In the genomic region with DNA sequence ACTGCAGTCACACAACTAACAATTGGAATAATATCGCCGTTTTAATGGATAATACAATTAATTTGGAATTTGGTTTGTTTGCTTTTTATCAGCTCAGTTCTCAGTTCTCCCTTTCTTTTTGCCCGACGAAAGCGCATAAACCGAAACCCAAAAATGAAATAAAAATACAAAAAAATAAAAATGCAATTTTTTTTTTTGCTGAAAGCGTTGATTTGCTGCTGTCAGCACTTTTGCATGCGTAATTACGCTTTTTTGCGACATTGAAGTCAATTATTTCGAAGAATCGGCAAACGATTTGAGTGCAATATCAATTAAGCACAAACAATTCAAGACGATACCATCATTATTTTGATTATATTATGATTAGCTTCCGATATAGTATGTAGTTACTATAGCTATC, we compare ENCODE assay signal across 2 fruit fly cellular contexts.
TF ChIP-seq lines count a peak whose summit lies in the region.

No protein-coding gene starts in this region.

- no peak for TF ChIP-seq CTCF in whole organism, embryonic (GFP tag; optimal IDR thresholded peaks at IDR 0.05; lab: Kevin White, UChicago)

TF ChIP-seq in whole organism, adult, 20 proteins besides CTCF, POLR2A, EP300 and RAD21:
- TF ChIP-seq Clk (GFP tag; optimal IDR thresholded peaks at IDR 0.05; lab: Kevin White, UChicago) = no peak
- TF ChIP-seq Crg-1 (GFP tag; optimal IDR thresholded peaks at IDR 0.05; lab: Kevin White, UChicago) = no peak
- TF ChIP-seq tj (GFP tag; optimal IDR thresholded peaks at IDR 0.05; lab: Kevin White, UChicago) = peak; percentile 90

TF ChIP-seq in whole organism, embryonic, 481 proteins besides CTCF, POLR2A, EP300 and RAD21:
- TF ChIP-seq CG2199 (GFP tag; IDR thresholded peaks at IDR 0.05; lab: Robert Waterston, UW) (0 out of 3 replicates have a peak, but pooled peaks have one; percentile 46), CG9609 (GFP tag; optimal IDR thresholded peaks at IDR 0.05; lab: Kevin White, UChicago) (no peak), tin (GFP tag; optimal IDR thresholded peaks at IDR 0.05; lab: Kevin White, UChicago) (no peak), CG42726 (GFP tag; IDR thresholded peaks at IDR 0.05; lab: Robert Waterston, UW; ENCODE audit: partially characterized antibody) (no peak), CG8388 (GFP tag; optimal IDR thresholded peaks at IDR 0.05; lab: Kevin White, UChicago) (no peak)
